Fruit fly (Drosophila melanogaster) whole organism, embryonic: ENCODE data around the gene CG31459.

Experiments used
- Ada2b ChIP-seq: fragments of 200-800 bp; sonication (Bioruptor generic); IDR thresholded peaks from 2 replicates; pipeline ENCODE4 v1.3.6; 2022; ENCODE audit warnings: missing biosample characterization, missing genetic modification characterization
- CG11093 ChIP-seq: fragments of 200-800 bp; sonication (Bioruptor generic); IDR thresholded peaks from 3 replicates; pipeline ENCODE4 v1.3.6; 2022; ENCODE audit warnings: missing biosample characterization, missing genetic modification characterization
- CG12744 ChIP-seq: fragments of 200-800 bp; sonication (Bioruptor generic); optimal IDR thresholded peaks from 2 replicates; lab custom pipeline; 2016; ENCODE audit warnings: missing biosample characterization, missing genetic modification characterization
- CG14441 ChIP-seq: fragments of 200-800 bp; sonication (Bioruptor generic); IDR thresholded peaks from 2 replicates; pipeline ENCODE4 v1.3.6; 2022; ENCODE audit warnings: missing biosample characterization, missing genetic modification characterization
- CG14710 ChIP-seq: fragments of 200-800 bp; sonication (Bioruptor generic); optimal IDR thresholded peaks from 3 replicates; lab custom pipeline; 2019; ENCODE audit warnings: missing biosample characterization, mild to moderate bottlenecking, missing genetic modification characterization, moderate library complexity
- CG15073 ChIP-seq: fragments of 200-800 bp; sonication (Bioruptor generic); optimal IDR thresholded peaks from 2 replicates; lab custom pipeline; 2016; ENCODE audit warnings: missing biosample characterization, missing genetic modification characterization
- CG16863 ChIP-seq: fragments of 200-800 bp; sonication (Bioruptor generic); optimal IDR thresholded peaks from 3 replicates; lab custom pipeline; 2016; ENCODE audit warnings: missing biosample characterization, missing genetic modification characterization
- CG30403 ChIP-seq: fragments of 200-800 bp; sonication (Bioruptor generic); optimal IDR thresholded peaks from 3 replicates; lab custom pipeline; 2016; ENCODE audit warnings: missing biosample characterization, missing genetic modification characterization
- CG31365 ChIP-seq: fragments of 200-800 bp; sonication (Bioruptor generic); optimal IDR thresholded peaks from 2 replicates; lab custom pipeline; 2018; ENCODE audit warnings: missing biosample characterization, mild to moderate bottlenecking, missing genetic modification characterization
- CG32532 ChIP-seq: fragments of 200-800 bp; sonication (Bioruptor generic); IDR thresholded peaks from 2 replicates; pipeline ENCODE4 v1.3.6; 2022; ENCODE audit warnings: missing biosample characterization, missing genetic modification characterization
- CG34224 ChIP-seq: fragments of 200-800 bp; sonication (Bioruptor generic); IDR thresholded peaks from 3 replicates; pipeline ENCODE4 v1.3.6; 2022; ENCODE audit warnings: missing biosample characterization, missing genetic modification characterization; ENCODE audit not compliant: partially characterized antibody
- CG34422 ChIP-seq: fragments of 200-800 bp; sonication (Bioruptor generic); IDR thresholded peaks from 3 replicates; pipeline ENCODE4 v1.3.6; 2022; ENCODE audit warnings: missing biosample characterization, missing genetic modification characterization
- CG4617 ChIP-seq: fragments of 200-800 bp; sonication (Bioruptor generic); optimal IDR thresholded peaks from 3 replicates; lab custom pipeline; 2016; ENCODE audit warnings: missing biosample characterization, missing genetic modification characterization, borderline replicate concordance
- CG5245 ChIP-seq: fragments of 200-800 bp; sonication (Bioruptor generic); optimal IDR thresholded peaks from 3 replicates; lab custom pipeline; 2016; ENCODE audit warnings: missing biosample characterization, missing genetic modification characterization
- CG7839 ChIP-seq: fragments of 200-800 bp; sonication (Bioruptor generic); optimal IDR thresholded peaks from 3 replicates; lab custom pipeline; 2018; ENCODE audit warnings: missing biosample characterization, mild to moderate bottlenecking, missing genetic modification characterization, moderate library complexity
- CoRest ChIP-seq: fragments of 200-800 bp; sonication (Bioruptor generic); optimal IDR thresholded peaks from 3 replicates; lab custom pipeline; 2018; ENCODE audit warnings: missing biosample characterization, mild to moderate bottlenecking, missing genetic modification characterization, moderate library complexity
- Dp ChIP-seq: fragments of 200-800 bp; sonication (Bioruptor generic); optimal IDR thresholded peaks from 2 replicates; lab custom pipeline; 2018; ENCODE audit warnings: missing biosample characterization, mild to moderate bottlenecking, missing genetic modification characterization, moderate library complexity
- Ets97D ChIP-seq: fragments of 200-800 bp; sonication (Bioruptor generic); optimal IDR thresholded peaks from 3 replicates; lab custom pipeline; 2016; ENCODE audit warnings: missing biosample characterization, missing genetic modification characterization
- Fer2 ChIP-seq: fragments of 200-800 bp; sonication (Bioruptor generic); optimal IDR thresholded peaks from 2 replicates; lab custom pipeline; 2018; ENCODE audit warnings: missing biosample characterization, mild to moderate bottlenecking, missing genetic modification characterization, moderate library complexity
- H2.0 ChIP-seq: fragments of 200-800 bp; sonication (Bioruptor generic); IDR thresholded peaks from 2 replicates; pipeline ENCODE4 v1.3.6; 2022; ENCODE audit warnings: missing biosample characterization, missing genetic modification characterization
- HmgD ChIP-seq: fragments of 200-800 bp; sonication (Bioruptor generic); optimal IDR thresholded peaks from 3 replicates; lab custom pipeline; 2016; ENCODE audit warnings: missing biosample characterization, missing genetic modification characterization
- Sry-β ChIP-seq: fragments of 200-800 bp; sonication (Bioruptor generic); optimal IDR thresholded peaks from 2 replicates; lab custom pipeline; 2018; ENCODE audit warnings: missing biosample characterization, mild to moderate bottlenecking, missing genetic modification characterization, moderate library complexity
- Stat92E ChIP-seq, 3 experiments: fragments of >200 bp in 2 of 3; fragments of 200-800 bp in 1 of 3; sonication (Bioruptor generic) in 1 of 3; optimal IDR thresholded peaks; 2 replicates each; lab custom pipeline; 2017 to 2019; ENCODE audit warnings: missing biosample characterization in 3 of 3, missing genetic modification characterization in 3 of 3, mild to moderate bottlenecking in 1 of 3, moderate library complexity in 1 of 3
- Trl ChIP-seq, 3 experiments: fragments of >200 bp in 2 of 3; fragments of 200-800 bp in 1 of 3; sonication (Bioruptor generic) in 1 of 3; optimal IDR thresholded peaks; 2 replicates in 1 of 3; 3 replicates in 2 of 3; lab custom pipeline; 2016 to 2017; ENCODE audit warnings: missing biosample characterization in 1 of 3, missing genetic modification characterization in 1 of 3
- az2 ChIP-seq: fragments of 200-800 bp; sonication (Bioruptor generic); optimal IDR thresholded peaks from 3 replicates; lab custom pipeline; 2016; ENCODE audit warnings: missing biosample characterization, missing genetic modification characterization
- chn ChIP-seq: fragments of 200-800 bp; sonication (Bioruptor generic); optimal IDR thresholded peaks from 2 replicates; lab custom pipeline; 2016; ENCODE audit warnings: missing biosample characterization, missing genetic modification characterization
- dmrt11E ChIP-seq: fragments of 200-800 bp; sonication (Bioruptor generic); optimal IDR thresholded peaks from 3 replicates; lab custom pipeline; 2018; ENCODE audit warnings: missing biosample characterization, mild to moderate bottlenecking, missing genetic modification characterization, moderate library complexity
- dpn ChIP-seq, 2 experiments: fragments of 200-800 bp; sonication (Bioruptor generic); optimal IDR thresholded peaks; 3 replicates each; lab custom pipeline; 2016; ENCODE audit warnings: missing biosample characterization in 2 of 2, missing genetic modification characterization in 2 of 2
- fd64A ChIP-seq: fragments of 200-800 bp; sonication (Bioruptor generic); optimal IDR thresholded peaks from 3 replicates; lab custom pipeline; 2018; ENCODE audit warnings: missing biosample characterization, mild to moderate bottlenecking, missing genetic modification characterization
- ftz-f1 ChIP-seq: fragments of 200-800 bp; sonication (Bioruptor generic); optimal IDR thresholded peaks from 2 replicates; lab custom pipeline; 2016; ENCODE audit warnings: missing biosample characterization, missing genetic modification characterization
- gro ChIP-seq: fragments of 200-800 bp; sonication (Bioruptor generic); optimal IDR thresholded peaks from 2 replicates; lab custom pipeline; 2016; ENCODE audit warnings: missing biosample characterization, missing genetic modification characterization
- gsb ChIP-seq: fragments of 200-800 bp; sonication (Bioruptor generic); IDR thresholded peaks from 2 replicates; pipeline ENCODE4 v1.3.6; 2022; ENCODE audit warnings: missing biosample characterization, missing genetic modification characterization
- kah ChIP-seq: fragments of 200-800 bp; sonication (Bioruptor generic); optimal IDR thresholded peaks from 2 replicates; lab custom pipeline; 2018; ENCODE audit warnings: missing biosample characterization, mild to moderate bottlenecking, missing genetic modification characterization
- lab ChIP-seq: fragments of 200-800 bp; sonication (Bioruptor generic); optimal IDR thresholded peaks from 3 replicates; lab custom pipeline; 2017; ENCODE audit warnings: missing biosample characterization, missing genetic modification characterization, mild to moderate bottlenecking, moderate library complexity, missing genetic modification reagents
- lola ChIP-seq, 3 experiments: fragments of >200 bp in 2 of 3; fragments of 200-800 bp in 1 of 3; sonication (Bioruptor generic) in 1 of 3; optimal IDR thresholded peaks; 2 replicates each; lab custom pipeline; 2017 to 2019; ENCODE audit warnings: missing biosample characterization in 3 of 3, missing genetic modification characterization in 3 of 3, mild to moderate bottlenecking in 1 of 3, moderate library complexity in 1 of 3
- nom ChIP-seq: fragments of 200-800 bp; sonication (Bioruptor generic); optimal IDR thresholded peaks from 2 replicates; lab custom pipeline; 2017; ENCODE audit warnings: missing biosample characterization, missing genetic modification characterization, mild to moderate bottlenecking, moderate library complexity, missing genetic modification reagents
- pan ChIP-seq, 4 experiments: fragments of >200 bp in 3 of 4; fragments of 200-800 bp in 1 of 4; sonication (Bioruptor generic) in 1 of 4; optimal IDR thresholded peaks in 3 of 4; IDR thresholded peaks in 1 of 4; 2 replicates each; pipeline versions ENCODE4 v1.3.6 to Lab custom; 2017 to 2022; ENCODE audit warnings: missing biosample characterization in 2 of 4, missing genetic modification characterization in 2 of 4, mixed read lengths in 1 of 4
- sens-2 ChIP-seq: fragments of 200-800 bp; sonication (Bioruptor generic); IDR thresholded peaks from 2 replicates; pipeline ENCODE4 v1.3.6; 2022; ENCODE audit warnings: missing biosample characterization, missing genetic modification characterization
- sisA ChIP-seq: fragments of 200-800 bp; sonication (Bioruptor generic); IDR thresholded peaks from 2 replicates; pipeline ENCODE4 v1.3.6; 2022; ENCODE audit warnings: missing biosample characterization, missing genetic modification characterization
- sqz ChIP-seq: fragments of 200-800 bp; sonication (Bioruptor generic); optimal IDR thresholded peaks from 3 replicates; lab custom pipeline; 2018; ENCODE audit warnings: missing biosample characterization, mild to moderate bottlenecking, missing genetic modification characterization
- tap ChIP-seq: fragments of 200-800 bp; optimal IDR thresholded peaks from 3 replicates; lab custom pipeline; 2019; ENCODE audit warnings: missing biosample characterization, mild to moderate bottlenecking, missing genetic modification characterization, moderate library complexity
- tll ChIP-seq, 2 experiments: fragments of 200-800 bp in 1 of 2; fragments of >200 bp in 1 of 2; sonication (Bioruptor generic) in 1 of 2; optimal IDR thresholded peaks; 2 replicates each; lab custom pipeline; 2017 to 2019; ENCODE audit warnings: missing biosample characterization in 2 of 2, missing genetic modification characterization in 2 of 2, mild to moderate bottlenecking in 1 of 2, moderate library complexity in 1 of 2
- trh ChIP-seq: fragments of 200-800 bp; sonication (Bioruptor generic); optimal IDR thresholded peaks from 2 replicates; lab custom pipeline; 2016; ENCODE audit warnings: missing biosample characterization, missing genetic modification characterization
- tx ChIP-seq: fragments of 200-800 bp; sonication (Bioruptor generic); optimal IDR thresholded peaks from 2 replicates; lab custom pipeline; 2016; ENCODE audit warnings: missing biosample characterization, missing genetic modification characterization
- vnd ChIP-seq: fragments of 200-800 bp; sonication (Bioruptor generic); IDR thresholded peaks from 3 replicates; pipeline ENCODE4 v1.3.6; 2022; ENCODE audit warnings: missing biosample characterization, missing genetic modification characterization; ENCODE audit not compliant: partially characterized antibody
- vvl ChIP-seq: fragments of 200-800 bp; sonication (Bioruptor generic); IDR thresholded peaks from 2 replicates; pipeline ENCODE4 v1.3.6; 2022; ENCODE audit warnings: missing biosample characterization, missing genetic modification characterization
- wdn ChIP-seq: fragments of 200-800 bp; sonication (Bioruptor generic); IDR thresholded peaks from 2 replicates; pipeline ENCODE4 v1.3.6; 2022; ENCODE audit warnings: missing biosample characterization, missing genetic modification characterization

CG31459 gene

DNA sequence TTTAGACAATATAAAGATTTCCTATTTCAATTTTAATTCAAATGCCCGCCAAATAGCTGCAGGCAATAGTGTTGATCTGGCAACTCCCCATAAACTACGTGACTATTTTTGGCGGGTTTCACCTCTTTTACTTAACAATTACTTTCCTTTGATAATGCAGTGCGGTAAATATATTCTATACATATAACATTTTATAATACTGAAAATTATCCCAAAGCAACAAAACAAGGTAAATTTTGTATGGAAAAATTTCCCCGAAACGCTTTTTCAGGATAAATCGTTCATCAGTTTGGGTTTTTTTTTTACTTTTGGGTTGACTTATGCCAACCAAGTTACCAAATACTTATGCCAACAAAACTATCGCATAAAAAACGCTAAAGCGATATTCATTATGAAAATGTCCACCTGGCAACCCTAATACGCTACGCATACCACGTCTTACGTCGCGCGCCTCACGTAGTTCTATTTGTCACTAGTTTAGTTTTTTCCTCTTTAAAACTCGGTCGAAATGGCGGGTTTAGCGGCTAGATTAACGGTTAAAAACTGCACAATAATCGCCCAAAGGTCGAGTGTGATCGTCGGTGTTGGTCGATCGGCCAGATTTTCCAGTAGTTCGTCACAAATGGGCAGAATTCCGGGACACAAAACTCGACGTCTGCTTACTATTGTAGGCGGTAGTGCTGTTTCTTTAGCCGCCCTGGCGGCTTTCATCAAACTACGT lies 6.4 kb downstream of the CG31459 start, which contains the start of gene MICU3 (continued):
- TF ChIP-seq CG4617 (GFP tag; lab: Kevin White, UChicago) (peak; percentile 49), vvl (GFP tag; lab: Robert Waterston, UW) (peak; percentile 72), CG15073 (GFP tag; lab: Kevin White, UChicago) (no peak), CG7839 (tag; lab: Kevin White, UChicago) (peak; percentile 66), fd64A (GFP tag; lab: Kevin White, UChicago) (no peak), gro (GFP tag; lab: Kevin White, UChicago) (no peak), CG11093 (no peak), CG14441 (GFP tag; lab: Robert Waterston, UW) (peak; percentile 65), tap (tag; lab: Kevin White, UChicago) (no peak), sens-2 (no peak), CG12744 (GFP tag; lab: Kevin White, UChicago) (peak; percentile 28), CG34422 (peak; percentile 48; the same call in 1 of the 3 replicates), CG30403 (peak; percentile 78), Trl (optimal IDR thresholded peaks at IDR 0.05; lab: Kevin White, UChicago) (no peak), Trl (GFP tag; optimal IDR thresholded peaks at IDR 0.05; lab: Kevin White, UChicago) (peak; percentile 57), CG31365 (tag; lab: Kevin White, UChicago) (no peak), CG16863 (GFP tag; lab: Kevin White, UChicago) (peak; percentile 41), kah (no peak), trh (GFP tag; lab: Kevin White, UChicago) (peak; percentile 8), Ada2b (GFP tag; lab: Robert Waterston, UW) (peak; percentile 30), dpn (GFP tag; optimal IDR thresholded peaks at IDR 0.05; lab: Kevin White, UChicago) (peak; percentile 74 to 77), lola (GFP tag; optimal IDR thresholded peaks at IDR 0.05; lab: Kevin White, UChicago) (peak in 1 of 3 experiments; percentile 59), H2.0 (GFP tag; lab: Robert Waterston, UW) (peak; percentile 53; the same call in 1 of the 2 replicates), dmrt11E (peak; percentile 64), CG5245 (peak; percentile 54), lab (GFP tag; lab: Kevin White, UChicago) (peak; percentile 77), tx (GFP tag; lab: Kevin White, UChicago) (peak; percentile 54), wdn (GFP tag; lab: Robert Waterston, UW) (no peak), Dp (peak; percentile 83), Stat92E (GFP tag; optimal IDR thresholded peaks at IDR 0.05; lab: Kevin White, UChicago) (no peak), CG34224 (peak; percentile 61), nom (GFP tag; lab: Kevin White, UChicago) (no peak), chn (GFP tag; lab: Kevin White, UChicago) (no peak), pan (optimal IDR thresholded peaks at IDR 0.05; lab: Kevin White, UChicago) (no peak), pan (GFP tag; optimal IDR thresholded peaks at IDR 0.05 in 1 of 2, IDR thresholded peaks at IDR 0.05 in 1 of 2) (peak in 1 of 2 experiments; percentile 72), CG14710 (tag; lab: Kevin White, UChicago) (peak; percentile 79), sqz (GFP tag; lab: Kevin White, UChicago) (peak; percentile 11), CG32532 (GFP tag; lab: Robert Waterston, UW) (peak; percentile 73), tll (GFP tag; optimal IDR thresholded peaks at IDR 0.05; lab: Kevin White, UChicago) (peak in 1 of 2 experiments; percentile 45), sisA (GFP tag; lab: Robert Waterston, UW) (peak; percentile 65), Fer2 (tag; lab: Kevin White, UChicago) (peak; percentile 36), CoRest (peak; percentile 81), gsb (GFP tag; lab: Robert Waterston, UW) (no peak), ftz-f1 (GFP tag; lab: Kevin White, UChicago) (no peak), Ets97D (GFP tag; lab: Kevin White, UChicago) (peak; percentile 41), Sry-β (GFP tag; lab: Kevin White, UChicago) (peak; percentile 83), vnd (GFP tag; lab: Robert Waterston, UW) (peak; percentile 57; the same call in 2 of the 3 replicates), az2 (GFP tag; lab: Kevin White, UChicago) (peak; percentile 62), HmgD (GFP tag; lab: Kevin White, UChicago) (no peak)
